Worm (Caenorhabditis elegans) whole organism, young adult: ENCODE results near the gene cpr-9.

Experiments used
- B0035.1 ChIP-seq: sonication (generic microtip); optimal IDR thresholded peaks from 2 replicates; lab custom pipeline; 2016; ENCODE audit warnings: missing genetic modification characterization, mild to moderate bottlenecking, missing compliant biosample characterization, missing genotype, missing genetic modification reagents
- B0261.1 ChIP-seq: sonication (generic microtip); optimal IDR thresholded peaks from 2 replicates; lab custom pipeline; 2016; ENCODE audit warnings: mild to moderate bottlenecking, missing genetic modification characterization, moderate library complexity, missing compliant biosample characterization
- C17E4.6 ChIP-seq: fragments of 200-800 bp; sonication (Bioruptor generic); IDR thresholded peaks from 2 replicates; pipeline ENCODE4 v1.3.6; 2022; ENCODE audit warnings: missing genetic modification reagents, missing genetic modification characterization, missing compliant biosample characterization
- D2030.7 ChIP-seq: fragments of 200-800 bp; sonication (Bioruptor generic); IDR thresholded peaks from 2 replicates; pipeline ENCODE4 v1.3.6; 2022; ENCODE audit warnings: missing genetic modification reagents, missing genetic modification characterization, missing compliant biosample characterization
- F10E7.11 ChIP-seq: sonication (generic microtip); optimal IDR thresholded peaks from 2 replicates; lab custom pipeline; 2017; ENCODE audit warnings: mild to moderate bottlenecking, missing genetic modification characterization, moderate library complexity, missing compliant biosample characterization
- F23B12.7 ChIP-seq: sonication (generic microtip); optimal IDR thresholded peaks from 2 replicates; lab custom pipeline; 2017; ENCODE audit warnings: missing genetic modification characterization, mild to moderate bottlenecking, missing compliant biosample characterization, antibody characterized with exemption, moderate library complexity; ENCODE audit not compliant: insufficient read depth
- F49E8.2 ChIP-seq: sonication (generic microtip); optimal IDR thresholded peaks from 3 replicates; lab custom pipeline; 2017; ENCODE audit warnings: missing genetic modification characterization, mild to moderate bottlenecking, missing compliant biosample characterization, antibody characterized with exemption, moderate library complexity; ENCODE audit not compliant: insufficient read depth
- F52B5.7 ChIP-seq: sonication (generic microtip); optimal IDR thresholded peaks from 2 replicates; lab custom pipeline; 2016; ENCODE audit warnings: mild to moderate bottlenecking, missing genetic modification characterization, missing compliant biosample characterization
- F57A8.1 ChIP-seq: fragments of 200-800 bp; sonication (Bioruptor generic); optimal IDR thresholded peaks from 2 replicates; lab custom pipeline; 2018; ENCODE audit warnings: mild to moderate bottlenecking, missing genetic modification characterization, moderate library complexity, missing compliant biosample characterization
- K11D2.4 ChIP-seq: fragments of 200-800 bp; sonication (Bioruptor generic); IDR thresholded peaks from 2 replicates; pipeline ENCODE4 v1.3.6; 2022; ENCODE audit warnings: missing genetic modification reagents, missing genetic modification characterization, missing compliant biosample characterization
- Y53F4B.3 ChIP-seq: fragments of 200-800 bp; sonication (Bioruptor generic); IDR thresholded peaks from 2 replicates; pipeline ENCODE4 v1.3.6; 2022; ENCODE audit warnings: missing genetic modification reagents, missing genetic modification characterization, missing compliant biosample characterization
- Y53G8AR.9 ChIP-seq: fragments of 200-800 bp; sonication (Bioruptor generic); conservative IDR thresholded peaks from 2 replicates; pipeline ENCODE4 v1.3.6; 2022; ENCODE audit warnings: missing genetic modification reagents, missing genetic modification characterization, missing compliant biosample characterization
- Y56A3A.18 ChIP-seq: fragments of 200-800 bp; sonication (Bioruptor generic); IDR thresholded peaks from 2 replicates; pipeline ENCODE4 v1.3.6; 2022; ENCODE audit warnings: missing genetic modification reagents, missing genetic modification characterization, missing compliant biosample characterization
- Y95B8A.8 ChIP-seq: fragments of 200-800 bp; sonication (Bioruptor generic); IDR thresholded peaks from 2 replicates; pipeline ENCODE4 v1.3.6; 2022; ENCODE audit warnings: missing genetic modification reagents, missing genetic modification characterization, missing compliant biosample characterization
- attf-6 ChIP-seq: fragments of 200-800 bp; sonication (Bioruptor generic); IDR thresholded peaks from 2 replicates; pipeline ENCODE4 v1.3.6; 2022; ENCODE audit warnings: missing genetic modification reagents, missing genetic modification characterization, missing compliant biosample characterization
- ceh-100 ChIP-seq: fragments of 200-800 bp; sonication (Bioruptor generic); IDR thresholded peaks from 2 replicates; pipeline ENCODE4 v1.3.6; 2022; ENCODE audit warnings: missing genetic modification reagents, missing genetic modification characterization, missing compliant biosample characterization
- ceh-40 ChIP-seq: fragments of 200-800 bp; sonication (Bioruptor generic); IDR thresholded peaks from 2 replicates; pipeline ENCODE4 v1.3.6; 2022; ENCODE audit warnings: missing genetic modification characterization, missing compliant biosample characterization
- ceh-91 ChIP-seq: fragments of 200-800 bp; sonication (Bioruptor generic); IDR thresholded peaks from 2 replicates; pipeline ENCODE4 v1.3.6; 2022; ENCODE audit warnings: missing genetic modification reagents, missing genetic modification characterization, missing compliant biosample characterization
- chd-7 ChIP-seq: sonication (generic microtip); optimal IDR thresholded peaks from 2 replicates; lab custom pipeline; 2016; ENCODE audit warnings: mild to moderate bottlenecking, missing genetic modification characterization, moderate library complexity, missing compliant biosample characterization
- dox-1 ChIP-seq: fragments of 200-800 bp; sonication (Bioruptor generic); IDR thresholded peaks from 2 replicates; pipeline ENCODE4 v1.3.6; 2022; ENCODE audit warnings: missing genetic modification reagents, missing genetic modification characterization, missing compliant biosample characterization
- dpff-1 ChIP-seq: sonication (generic microtip); optimal IDR thresholded peaks from 2 replicates; lab custom pipeline; 2017; ENCODE audit warnings: mild to moderate bottlenecking, missing genetic modification characterization, missing compliant biosample characterization
- dpl-1 ChIP-seq: fragments of 150-350 bp; optimal IDR thresholded peaks from 2 replicates; lab custom pipeline; 2014; ENCODE audit warnings: missing biosample characterization, missing genetic modification reagents, missing genetic modification characterization
- efl-1 ChIP-seq: fragments of 150-350 bp; optimal IDR thresholded peaks from 2 replicates; lab custom pipeline; 2014; ENCODE audit warnings: missing biosample characterization, missing genetic modification reagents, missing genetic modification characterization
- ekl-4 ChIP-seq: fragments of 200-800 bp; sonication (Bioruptor generic); IDR thresholded peaks from 2 replicates; pipeline ENCODE4 v1.3.6; 2022; ENCODE audit warnings: missing genetic modification reagents, missing genetic modification characterization, missing compliant biosample characterization
- gei-17 ChIP-seq: fragments of 200-800 bp; sonication (Bioruptor generic); optimal IDR thresholded peaks from 2 replicates; lab custom pipeline; 2018; ENCODE audit warnings: mild to moderate bottlenecking, missing genetic modification characterization, missing compliant biosample characterization
- him-1 ChIP-seq: sonication (generic microtip); optimal IDR thresholded peaks from 2 replicates; lab custom pipeline; 2016; ENCODE audit warnings: missing genotype, missing genetic modification reagents, missing genetic modification characterization, missing compliant biosample characterization
- hmg-1.2 ChIP-seq: fragments of 200-800 bp; sonication (Bioruptor generic); IDR thresholded peaks from 2 replicates; pipeline ENCODE4 v1.3.6; 2022; ENCODE audit warnings: missing genetic modification reagents, missing genetic modification characterization, missing compliant biosample characterization
- hrde-1 ChIP-seq: sonication (generic microtip); optimal IDR thresholded peaks from 2 replicates; lab custom pipeline; 2016; ENCODE audit warnings: missing genetic modification characterization, mild to moderate bottlenecking, missing compliant biosample characterization, moderate library complexity, missing genotype, missing genetic modification reagents, borderline replicate concordance
- lin-35 ChIP-seq, 3 experiments: fragments of 150-350 bp in 2 of 3; sonication (generic microtip) in 1 of 3; optimal IDR thresholded peaks; 2 replicates each; lab custom pipeline; 2014 to 2018; ENCODE audit warnings: missing biosample characterization in 3 of 3, missing genetic modification characterization in 3 of 3, missing genetic modification reagents in 3 of 3
- lin-54 ChIP-seq: fragments of 200-800 bp; sonication (Bioruptor generic); optimal IDR thresholded peaks from 2 replicates; lab custom pipeline; 2018; ENCODE audit warnings: mild to moderate bottlenecking, missing genetic modification characterization, missing compliant biosample characterization
- lsl-1 ChIP-seq: fragments of 200-800 bp; sonication (Bioruptor generic); optimal IDR thresholded peaks from 2 replicates; lab custom pipeline; 2018; ENCODE audit warnings: mild to moderate bottlenecking, missing genetic modification characterization, moderate library complexity, missing compliant biosample characterization
- madf-10 ChIP-seq: sonication (generic microtip); optimal IDR thresholded peaks from 2 replicates; lab custom pipeline; 2016; ENCODE audit warnings: mild to moderate bottlenecking, missing genetic modification characterization, missing compliant biosample characterization
- madf-6 ChIP-seq: fragments of 200-800 bp; sonication (Bioruptor generic); IDR thresholded peaks from 2 replicates; pipeline ENCODE4 v1.3.6; 2022; ENCODE audit warnings: missing genetic modification reagents, missing genetic modification characterization, missing compliant biosample characterization
- mcd-1 ChIP-seq: fragments of 200-800 bp; sonication (Bioruptor generic); IDR thresholded peaks from 2 replicates; pipeline ENCODE4 v1.3.6; 2022; ENCODE audit warnings: missing genetic modification reagents, missing genetic modification characterization, missing compliant biosample characterization
- mel-28 ChIP-seq: sonication (generic microtip); optimal IDR thresholded peaks from 2 replicates; lab custom pipeline; 2016; ENCODE audit warnings: borderline replicate concordance, mild to moderate bottlenecking, missing genetic modification characterization, missing compliant biosample characterization
- nhr-120 ChIP-seq: fragments of 200-800 bp; sonication (Bioruptor generic); IDR thresholded peaks from 2 replicates; pipeline ENCODE4 v1.3.6; 2022; ENCODE audit warnings: missing genetic modification characterization, missing compliant biosample characterization
- pbrm-1 ChIP-seq: fragments of 200-800 bp; sonication (Bioruptor generic); IDR thresholded peaks from 2 replicates; pipeline ENCODE4 v1.3.6; 2022; ENCODE audit warnings: missing genetic modification reagents, missing genetic modification characterization, missing compliant biosample characterization
- rpc-1 ChIP-seq, 2 experiments: fragments of 150-350 bp in 1 of 2; sonication (generic microtip) in 1 of 2; optimal IDR thresholded peaks; 2 replicates each; lab custom pipeline; 2014 to 2018; ENCODE audit warnings: missing biosample characterization in 1 of 2, missing genetic modification characterization in 1 of 2, missing genetic modification reagents in 1 of 2, missing genotype in 1 of 2
- snpc-1.1 ChIP-seq: sonication (generic microtip); optimal IDR thresholded peaks from 2 replicates; lab custom pipeline; 2017; ENCODE audit warnings: missing genetic modification characterization, mild to moderate bottlenecking, missing compliant biosample characterization, antibody characterized with exemption, moderate library complexity, missing genotype, missing genetic modification reagents; ENCODE audit not compliant: insufficient read depth
- snpc-3.4 ChIP-seq: sonication (generic microtip); optimal IDR thresholded peaks from 2 replicates; lab custom pipeline; 2017; ENCODE audit warnings: missing genetic modification characterization, mild to moderate bottlenecking, missing compliant biosample characterization, antibody characterized with exemption, moderate library complexity, missing genotype, missing genetic modification reagents
- snpc-4 ChIP-seq, 5 experiments: fragments of 150-350 bp in 1 of 5; sonication (generic microtip) in 4 of 5; optimal IDR thresholded peaks; 2 replicates each; lab custom pipeline; 2014 to 2018; ENCODE audit warnings: missing genetic modification characterization in 5 of 5, missing biosample characterization in 3 of 5, antibody characterized with exemption in 2 of 5, mild to moderate bottlenecking in 2 of 5, missing compliant biosample characterization in 2 of 5, missing genotype in 2 of 5, moderate library complexity in 2 of 5, missing genetic modification reagents in 1 of 5
- ztf-6 ChIP-seq: fragments of 200-800 bp; sonication (Bioruptor generic); IDR thresholded peaks from 2 replicates; pipeline ENCODE4 v1.3.6; 2022; ENCODE audit warnings: missing genetic modification reagents, missing genetic modification characterization, missing compliant biosample characterization

The cpr-9 gene

ce11 chrV:11990511-11991127, 12.2 kb upstream of the cpr-9 start (continued):
- TF ChIP-seq F10E7.11 (tag; lab: Kevin White, UChicago) (no peak), D2030.7 (0 out of 2 replicates have a peak, but pooled peaks have one; percentile 20), F52B5.7 (tag; lab: Kevin White, UChicago) (no peak), dpff-1 (tag; lab: Kevin White, UChicago) (no peak), attf-6 (GFP tag; lab: Robert Waterston, UW) (0 out of 2 replicates have a peak, but pooled peaks have one; percentile 17), Y53F4B.3 (GFP tag; lab: Robert Waterston, UW) (0 out of 2 replicates have a peak, but pooled peaks have one; percentile 6), ceh-40 (0 out of 2 replicates have a peak, but pooled peaks have one; percentile 51), chd-7 (tag; lab: Kevin White, UChicago) (no peak), F49E8.2 (tag; lab: Kevin White, UChicago) (peak; percentile 20), Y53G8AR.9 (0 out of 2 replicates have a peak, but pooled peaks have one; percentile 23), ztf-6 (GFP tag; lab: Robert Waterston, UW) (no peak), snpc-3.4 (tag; lab: Kevin White, UChicago) (no peak), rpc-1 (optimal IDR thresholded peaks at IDR 0.05; lab: Kevin White, UChicago) (no peak), rpc-1 (tag; optimal IDR thresholded peaks at IDR 0.05; lab: Kevin White, UChicago) (no peak), F23B12.7 (tag; lab: Kevin White, UChicago) (no peak), F57A8.1 (no peak), snpc-1.1 (tag; lab: Kevin White, UChicago) (no peak), B0261.1 (tag; lab: Kevin White, UChicago) (no peak), C17E4.6 (GFP tag; lab: Robert Waterston, UW) (peak; percentile 48; the same call in 1 of the 2 replicates), lin-35 (GFP tag; optimal IDR thresholded peaks at IDR 0.05; lab: Kevin White, UChicago) (peak in 1 of 3 experiments; percentile 18), K11D2.4 (GFP tag; lab: Robert Waterston, UW) (no peak), mel-28 (tag; lab: Kevin White, UChicago) (no peak), him-1 (tag; lab: Kevin White, UChicago) (no peak), Y56A3A.18 (GFP tag; lab: Robert Waterston, UW) (no peak), ekl-4 (GFP tag; lab: Robert Waterston, UW) (peak; percentile 59), snpc-4 (GFP tag; optimal IDR thresholded peaks at IDR 0.05; lab: Kevin White, UChicago) (no peak), snpc-4 (tag; optimal IDR thresholded peaks at IDR 0.05; lab: Kevin White, UChicago) (peak in 2 of 4 experiments; percentile 35 to 53), lsl-1 (no peak), hrde-1 (tag; lab: Kevin White, UChicago) (peak; percentile 66), ceh-91 (GFP tag; lab: Robert Waterston, UW) (no peak)

- TF ChIP-seq pbrm-1 (GFP tag; lab: Robert Waterston, UW): no peak
- TF ChIP-seq rpc-1 (optimal IDR thresholded peaks at IDR 0.05; lab: Kevin White, UChicago): no peak
- TF ChIP-seq rpc-1 (tag; optimal IDR thresholded peaks at IDR 0.05; lab: Kevin White, UChicago): no peak
- no peak for TF ChIP-seq Y56A3A.18 (GFP tag; lab: Robert Waterston, UW)
- TF ChIP-seq madf-6 (GFP tag; lab: Robert Waterston, UW): peak; percentile 42; the same call in 1 of the 2 replicates
- no peak for TF ChIP-seq mcd-1 (GFP tag; lab: Robert Waterston, UW)
- peak; percentile 46; the same call in 1 of the 2 replicates for TF ChIP-seq dox-1
- TF ChIP-seq chd-7 (tag; lab: Kevin White, UChicago): no peak
- no peak for TF ChIP-seq madf-10 (tag; lab: Kevin White, UChicago)
- peak; percentile 30 for TF ChIP-seq dpl-1
- no peak for TF ChIP-seq F10E7.11 (tag; lab: Kevin White, UChicago)
- TF ChIP-seq Y95B8A.8: no peak
- TF ChIP-seq B0035.1 (tag; lab: Kevin White, UChicago): no peak
- TF ChIP-seq efl-1 (GFP tag; lab: Kevin White, UChicago): peak; percentile 14
- no peak for TF ChIP-seq ekl-4 (GFP tag; lab: Robert Waterston, UW)
- TF ChIP-seq gei-17 (GFP tag; lab: Kevin White, UChicago): no peak
- no peak for TF ChIP-seq D2030.7
- TF ChIP-seq hmg-1.2: no peak
- no peak for TF ChIP-seq nhr-120 (GFP tag; lab: Robert Waterston, UW)
- no peak for TF ChIP-seq ceh-100 (GFP tag; lab: Robert Waterston, UW)
- TF ChIP-seq lin-54 (GFP tag; lab: Kevin White, UChicago): peak; percentile 46
- peak; percentile 20 for TF ChIP-seq lsl-1
Measured at ce11 chrV:11993706-11994345, 9.0 kb upstream of the cpr-9 start, which contains the start of the genes cyl-1 and C52E4.7. Gene cyl-1, minus strand, starts transcription at chrV:11993723. Gene C52E4.7, plus strand, starts transcription at chrV:11994295.
